Worm (Caenorhabditis elegans) whole organism, late embryonic: Measurements from ENCODE around the gene daf-10.

ENCODE experiments used
- K02D7.2 ChIP-seq: sonication (generic microtip); optimal IDR thresholded peaks from 2 replicates; lab custom pipeline; 2017; ENCODE audit warnings: mild to moderate bottlenecking, missing genetic modification characterization, missing compliant biosample characterization
- ama-1 ChIP-seq: fragments of 150-350 bp; optimal IDR thresholded peaks from 2 replicates; lab custom pipeline; 2014
- dve-1 ChIP-seq: sonication (generic microtip); optimal IDR thresholded peaks from 2 replicates; lab custom pipeline; 2017; ENCODE audit warnings: antibody characterized with exemption, mild to moderate bottlenecking, missing genetic modification characterization, missing compliant biosample characterization
- fkh-6 ChIP-seq: sonication (generic microtip); optimal IDR thresholded peaks from 2 replicates; lab custom pipeline; 2016; ENCODE audit warnings: missing genetic modification characterization, missing compliant biosample characterization
- hlh-15 ChIP-seq: sonication (generic microtip); optimal IDR thresholded peaks from 2 replicates; lab custom pipeline; 2016; ENCODE audit warnings: missing genetic modification characterization, missing compliant biosample characterization
- nhr-11 ChIP-seq: fragments of 150-350 bp; optimal IDR thresholded peaks from 2 replicates; lab custom pipeline; 2014; ENCODE audit warnings: missing biosample characterization, missing genetic modification characterization
- npax-4 ChIP-seq: sonication (generic microtip); optimal IDR thresholded peaks from 2 replicates; lab custom pipeline; 2016; ENCODE audit warnings: missing genetic modification characterization, missing compliant biosample characterization
- pha-4 ChIP-seq: fragments of 150-350 bp; optimal IDR thresholded peaks from 2 replicates; lab custom pipeline; 2018; ENCODE audit warnings: missing biosample characterization, missing genetic modification reagents, missing genetic modification characterization
- pqm-1 ChIP-seq: sonication (generic microtip); optimal IDR thresholded peaks from 2 replicates; lab custom pipeline; 2016; ENCODE audit warnings: missing genetic modification characterization, missing compliant biosample characterization
- pros-1 ChIP-seq: fragments of 150-350 bp; optimal IDR thresholded peaks from 2 replicates; lab custom pipeline; 2014; ENCODE audit warnings: missing biosample characterization, missing genetic modification reagents, missing genetic modification characterization
- sdc-2 ChIP-seq: sonication (generic microtip); optimal IDR thresholded peaks from 2 replicates; lab custom pipeline; 2016; ENCODE audit warnings: missing genotype, missing genetic modification characterization, missing compliant biosample characterization
- tbx-2 ChIP-seq: sonication (generic microtip); optimal IDR thresholded peaks from 2 replicates; lab custom pipeline; 2016; ENCODE audit warnings: missing genetic modification characterization, missing compliant biosample characterization
- zip-5 ChIP-seq: sonication (generic microtip); optimal IDR thresholded peaks from 2 replicates; lab custom pipeline; 2016; ENCODE audit warnings: missing genetic modification characterization, missing compliant biosample characterization

- TF ChIP-seq zip-5 (tag; lab: Kevin White, UChicago) = no peak
- TF ChIP-seq sdc-2 = no peak
- no peak for TF ChIP-seq npax-4 (tag; lab: Kevin White, UChicago)
- no peak for TF ChIP-seq dve-1 (tag; lab: Kevin White, UChicago)
- no peak for TF ChIP-seq nhr-11 (tag; lab: Kevin White, UChicago)
- TF ChIP-seq fkh-6 (tag; lab: Kevin White, UChicago) = no peak
- no peak for TF ChIP-seq hlh-15 (tag; lab: Kevin White, UChicago)
- no peak for TF ChIP-seq pros-1 (tag; lab: Kevin White, UChicago)
- TF ChIP-seq ama-1 (lab: Kevin White, UChicago) = no peak
- TF ChIP-seq pqm-1 (tag; lab: Kevin White, UChicago) = no peak
- TF ChIP-seq K02D7.2 = no peak
- TF ChIP-seq pha-4 (tag; lab: Kevin White, UChicago) = no peak
- TF ChIP-seq tbx-2 (tag; lab: Kevin White, UChicago) = no peak
These were observed 52.1 kb downstream of the daf-10 start, which contains the start of gene lpl-1 for ce11 chrIV:9093932-9094331.
